Fruit fly (Drosophila melanogaster) Kc167 (cell line): Measurements from ENCODE around the gene ScpX.

Source experiments
- Myc ChIP-seq: fragments of >200 bp; optimal IDR thresholded peaks from 2 replicates; lab custom pipeline; 2017; ENCODE audit warnings: missing external identifiers
- Sin3A ChIP-seq: fragments of >200 bp; optimal IDR thresholded peaks from 2 replicates; lab custom pipeline; 2018; ENCODE audit warnings: missing external identifiers
- insv ChIP-seq: fragments of >200 bp; optimal IDR thresholded peaks from 3 replicates; lab custom pipeline; 2018; ENCODE audit warnings: missing external identifiers
- psq ChIP-seq: fragments of >200 bp; optimal IDR thresholded peaks from 2 replicates; lab custom pipeline; 2017; ENCODE audit warnings: missing external identifiers

DNA sequence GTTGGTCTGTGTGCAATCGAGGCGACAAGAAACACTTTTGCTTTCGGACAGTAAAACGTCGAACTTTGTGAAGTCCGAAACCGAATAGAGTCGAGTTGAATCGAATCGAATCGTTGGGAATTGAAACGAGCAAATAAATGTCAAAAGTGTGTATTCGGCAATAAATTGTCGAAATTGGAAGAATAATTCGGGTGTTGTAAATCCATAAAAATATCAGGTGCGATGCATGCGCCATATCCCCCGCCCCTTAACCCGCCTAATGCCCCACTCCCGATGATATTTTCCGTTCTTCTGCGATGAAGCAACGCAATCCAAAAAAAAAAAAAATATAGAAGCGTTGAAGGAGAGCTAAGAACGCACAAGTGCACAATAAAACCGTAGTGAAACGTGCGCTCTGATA is 42.1 kb upstream of the ScpX start:
- TF ChIP-seq psq (lab: Kevin White, UChicago) = no peak
- TF ChIP-seq insv = no peak
- no peak for TF ChIP-seq Myc
- no peak for TF ChIP-seq Sin3A (lab: Kevin White, UChicago)
